Fruit fly (Drosophila melanogaster) whole organism, prepupa: ENCODE results near the gene Targ2.

Experiments used
- CG10631 ChIP-seq: fragments of 200-800 bp; sonication (Bioruptor generic); optimal IDR thresholded peaks from 2 replicates; lab custom pipeline; 2016; ENCODE audit warnings: missing biosample characterization, missing genetic modification characterization
- CG11762 ChIP-seq: fragments of 200-800 bp; sonication (Bioruptor generic); optimal IDR thresholded peaks from 3 replicates; lab custom pipeline; 2016; ENCODE audit warnings: missing biosample characterization, missing genetic modification characterization; ENCODE audit not compliant: insufficient read depth
- CG11902 ChIP-seq: fragments of 200-800 bp; sonication (Bioruptor generic); optimal IDR thresholded peaks from 3 replicates; lab custom pipeline; 2016; ENCODE audit warnings: missing biosample characterization, missing genetic modification characterization
- CG15336 ChIP-seq: fragments of 200-800 bp; sonication (Bioruptor generic); IDR thresholded peaks from 2 replicates; pipeline ENCODE4 v1.3.6; 2022; ENCODE audit warnings: missing biosample characterization, missing genetic modification characterization
- CG1621 ChIP-seq: fragments of 200-800 bp; sonication (Bioruptor generic); optimal IDR thresholded peaks from 3 replicates; lab custom pipeline; 2018; ENCODE audit warnings: missing biosample characterization, mild to moderate bottlenecking, missing genetic modification characterization
- CG16779 ChIP-seq: fragments of 200-800 bp; sonication (Bioruptor generic); optimal IDR thresholded peaks from 3 replicates; lab custom pipeline; 2017; ENCODE audit warnings: missing biosample characterization, mild to moderate bottlenecking, missing genetic modification characterization
- CG3032 ChIP-seq: fragments of 200-800 bp; optimal IDR thresholded peaks from 2 replicates; lab custom pipeline; 2019; ENCODE audit warnings: missing biosample characterization, mild to moderate bottlenecking, missing genetic modification characterization, moderate library complexity
- CG31627 ChIP-seq: fragments of 200-800 bp; sonication (Bioruptor generic); optimal IDR thresholded peaks from 3 replicates; lab custom pipeline; 2016; ENCODE audit warnings: missing biosample characterization, missing genetic modification characterization
- CG32006 ChIP-seq: fragments of 200-800 bp; sonication (Bioruptor generic); optimal IDR thresholded peaks from 3 replicates; lab custom pipeline; 2017; ENCODE audit warnings: missing biosample characterization, mild to moderate bottlenecking, missing genetic modification characterization
- CG34406 ChIP-seq: fragments of 200-800 bp; sonication (Bioruptor generic); optimal IDR thresholded peaks from 3 replicates; lab custom pipeline; 2016; ENCODE audit warnings: missing biosample characterization, missing genetic modification characterization
- CG3919 ChIP-seq: fragments of 200-800 bp; sonication (Bioruptor generic); optimal IDR thresholded peaks from 3 replicates; lab custom pipeline; 2016; ENCODE audit warnings: missing biosample characterization, missing genetic modification characterization
- CG4318 ChIP-seq: fragments of 200-800 bp; sonication (Bioruptor generic); optimal IDR thresholded peaks from 3 replicates; lab custom pipeline; 2017; ENCODE audit warnings: missing biosample characterization, mild to moderate bottlenecking, missing genetic modification characterization
- CG6163 ChIP-seq: fragments of 200-800 bp; sonication (Bioruptor generic); IDR thresholded peaks from 3 replicates; pipeline ENCODE4 v1.3.6; 2022; ENCODE audit warnings: missing biosample characterization, missing genetic modification characterization
- CG6276 ChIP-seq: fragments of 200-800 bp; sonication (Bioruptor generic); optimal IDR thresholded peaks from 2 replicates; lab custom pipeline; 2017; ENCODE audit warnings: missing biosample characterization, mild to moderate bottlenecking, missing genetic modification characterization
- CG6854 ChIP-seq: fragments of 200-800 bp; sonication (Bioruptor generic); optimal IDR thresholded peaks from 2 replicates; lab custom pipeline; 2017; ENCODE audit warnings: missing biosample characterization, mild to moderate bottlenecking, missing genetic modification characterization
- CG7368 ChIP-seq: fragments of 200-800 bp; sonication (Bioruptor generic); optimal IDR thresholded peaks from 3 replicates; lab custom pipeline; 2016; ENCODE audit warnings: missing biosample characterization, missing genetic modification characterization
- CG8119 ChIP-seq: fragments of 200-800 bp; sonication (Bioruptor generic); IDR thresholded peaks from 3 replicates; pipeline ENCODE4 v1.3.6; 2022; ENCODE audit warnings: missing biosample characterization, missing genetic modification characterization
- CG8319 ChIP-seq: fragments of 200-800 bp; sonication (Bioruptor generic); optimal IDR thresholded peaks from 3 replicates; lab custom pipeline; 2016; ENCODE audit warnings: missing biosample characterization, missing genetic modification characterization
- CG9139 ChIP-seq: fragments of 200-800 bp; sonication (Bioruptor generic); optimal IDR thresholded peaks from 3 replicates; lab custom pipeline; 2017; ENCODE audit warnings: missing biosample characterization, mild to moderate bottlenecking, missing genetic modification characterization
- Eip75B ChIP-seq: fragments of 200-800 bp; sonication (Bioruptor generic); optimal IDR thresholded peaks from 3 replicates; lab custom pipeline; 2016; ENCODE audit warnings: missing biosample characterization, missing genetic modification characterization
- Eip78C ChIP-seq: fragments of 200-800 bp; sonication (Bioruptor generic); peaks from one replicate; lab custom pipeline; 2016; ENCODE audit warnings: missing biosample characterization, missing genetic modification characterization
- Eip93F ChIP-seq: fragments of 200-800 bp; sonication (Bioruptor generic); optimal IDR thresholded peaks from 2 replicates; lab custom pipeline; 2016; ENCODE audit warnings: missing biosample characterization, mild to moderate bottlenecking, missing genetic modification characterization
- Ets21C ChIP-seq: fragments of 200-800 bp; sonication (Bioruptor generic); optimal IDR thresholded peaks from 3 replicates; lab custom pipeline; 2016; ENCODE audit warnings: missing biosample characterization, missing genetic modification characterization
- Ets96B ChIP-seq: fragments of 200-800 bp; optimal IDR thresholded peaks from 2 replicates; lab custom pipeline; 2019; ENCODE audit warnings: missing biosample characterization, mild to moderate bottlenecking, missing genetic modification characterization, moderate library complexity
- Gug ChIP-seq: fragments of 200-800 bp; sonication (Bioruptor generic); IDR thresholded peaks from 2 replicates; pipeline ENCODE4 v1.3.6; 2022; ENCODE audit warnings: missing biosample characterization, missing genetic modification characterization
- Hr38 ChIP-seq: sonication (Bioruptor generic); optimal IDR thresholded peaks from 2 replicates; lab custom pipeline; 2016; ENCODE audit warnings: missing biosample characterization, missing genetic modification characterization
- Hr4 ChIP-seq: fragments of 200-800 bp; sonication (Bioruptor generic); optimal IDR thresholded peaks from 3 replicates; lab custom pipeline; 2016; ENCODE audit warnings: missing biosample characterization, missing genetic modification characterization
- Lpt ChIP-seq: fragments of 200-800 bp; sonication (Bioruptor generic); optimal IDR thresholded peaks from 3 replicates; lab custom pipeline; 2016; ENCODE audit warnings: missing biosample characterization, missing genetic modification characterization
- OdsH ChIP-seq: fragments of 200-800 bp; sonication (Bioruptor generic); optimal IDR thresholded peaks from 3 replicates; lab custom pipeline; 2016; ENCODE audit warnings: missing biosample characterization, missing genetic modification characterization
- Smox ChIP-seq: fragments of 200-800 bp; sonication (Bioruptor generic); optimal IDR thresholded peaks from 3 replicates; lab custom pipeline; 2016; ENCODE audit warnings: missing biosample characterization, missing genetic modification characterization
- Sox102F ChIP-seq: fragments of 200-800 bp; sonication (Bioruptor generic); optimal IDR thresholded peaks from 2 replicates; lab custom pipeline; 2016; ENCODE audit warnings: missing biosample characterization, mild to moderate bottlenecking, missing genetic modification characterization
- Sox14 ChIP-seq: fragments of 200-800 bp; sonication (Bioruptor generic); optimal IDR thresholded peaks from 3 replicates; lab custom pipeline; 2016; ENCODE audit warnings: missing biosample characterization, missing genetic modification characterization
- Sox15 ChIP-seq: fragments of 200-800 bp; sonication (Bioruptor generic); optimal IDR thresholded peaks from 3 replicates; lab custom pipeline; 2016; ENCODE audit warnings: missing biosample characterization, missing genetic modification characterization
- achi ChIP-seq: fragments of 200-800 bp; sonication (Bioruptor generic); optimal IDR thresholded peaks from 3 replicates; lab custom pipeline; 2016; ENCODE audit warnings: missing biosample characterization, missing genetic modification characterization
- cyc ChIP-seq: fragments of 200-800 bp; sonication (Bioruptor generic); optimal IDR thresholded peaks from 3 replicates; lab custom pipeline; 2016; ENCODE audit warnings: missing biosample characterization, missing genetic modification characterization
- dac ChIP-seq: fragments of 200-800 bp; sonication (Bioruptor generic); optimal IDR thresholded peaks from 2 replicates; lab custom pipeline; 2017; ENCODE audit warnings: missing biosample characterization, mild to moderate bottlenecking, missing genetic modification characterization
- dsx ChIP-seq: fragments of 200-800 bp; optimal IDR thresholded peaks from 3 replicates; lab custom pipeline; 2019; ENCODE audit warnings: missing biosample characterization, mild to moderate bottlenecking, missing genetic modification characterization, moderate library complexity; ENCODE audit not compliant: poor library complexity, severe bottlenecking
- eg ChIP-seq: fragments of 200-800 bp; sonication (Bioruptor generic); IDR thresholded peaks from 3 replicates; pipeline ENCODE4 v1.3.6; 2022; ENCODE audit warnings: missing biosample characterization, missing genetic modification characterization
- esn ChIP-seq: fragments of 200-800 bp; sonication (Bioruptor generic); optimal IDR thresholded peaks from 2 replicates; lab custom pipeline; 2016; ENCODE audit warnings: missing biosample characterization, mild to moderate bottlenecking, missing genetic modification characterization, moderate library complexity
- fd59A ChIP-seq: fragments of 200-800 bp; sonication (Bioruptor generic); optimal IDR thresholded peaks from 2 replicates; lab custom pipeline; 2017; ENCODE audit warnings: missing biosample characterization, mild to moderate bottlenecking, missing genetic modification characterization, missing genetic modification reagents
- fd85E ChIP-seq: fragments of 200-800 bp; sonication (Bioruptor generic); optimal IDR thresholded peaks from 3 replicates; lab custom pipeline; 2016; ENCODE audit warnings: missing biosample characterization, missing genetic modification characterization
- fkh ChIP-seq: fragments of 200-800 bp; sonication (Bioruptor generic); optimal IDR thresholded peaks from 3 replicates; lab custom pipeline; 2017; ENCODE audit warnings: missing biosample characterization, mild to moderate bottlenecking, missing genetic modification characterization, moderate library complexity
- lz ChIP-seq: fragments of 200-800 bp; sonication (Bioruptor generic); optimal IDR thresholded peaks from 3 replicates; lab custom pipeline; 2016; ENCODE audit warnings: missing biosample characterization, missing genetic modification characterization
- net ChIP-seq: fragments of 200-800 bp; sonication (Bioruptor generic); optimal IDR thresholded peaks from 3 replicates; lab custom pipeline; 2016; ENCODE audit warnings: missing biosample characterization, missing genetic modification characterization
- salr ChIP-seq, 2 experiments: fragments of 200-800 bp; sonication (Bioruptor generic); optimal IDR thresholded peaks; 3 replicates each; lab custom pipeline; 2016 to 2018; ENCODE audit warnings: missing biosample characterization in 2 of 2, missing genetic modification characterization in 2 of 2, mild to moderate bottlenecking in 1 of 2
- spab ChIP-seq: fragments of 200-800 bp; sonication (Bioruptor generic); optimal IDR thresholded peaks from 2 replicates; lab custom pipeline; 2017; ENCODE audit warnings: missing biosample characterization, mild to moderate bottlenecking, missing genetic modification characterization, missing genetic modification reagents
- topi ChIP-seq: fragments of 200-800 bp; sonication (Bioruptor generic); optimal IDR thresholded peaks from 3 replicates; lab custom pipeline; 2016; ENCODE audit warnings: missing biosample characterization, missing genetic modification characterization

Gene Targ2

DNA sequence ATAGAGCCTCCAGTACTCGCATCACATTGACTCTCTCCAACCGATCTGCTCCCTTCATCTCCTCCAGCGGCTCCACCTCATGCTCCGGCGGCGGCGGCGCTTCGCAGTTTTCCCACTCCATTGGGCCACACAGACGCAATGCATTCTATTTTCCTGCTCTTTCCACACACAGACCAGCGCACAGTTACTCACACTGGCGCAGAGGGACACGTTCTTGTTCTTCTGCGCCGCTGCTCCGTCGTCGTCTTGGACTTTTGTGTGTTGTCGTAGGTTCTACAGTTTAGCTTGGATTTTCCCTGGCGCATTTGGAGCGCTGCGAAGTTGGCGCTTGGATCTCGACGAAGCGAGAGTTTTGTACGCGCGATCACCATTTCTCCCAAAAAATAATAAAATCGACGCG lies 23.3 kb upstream of the Targ2 start, which contains the start of gene Eip78C:
Gene Eip78C, plus strand, starts transcription at position 301 of the 400 bp plus-strand sequence.
- TF ChIP-seq Eip78C: peak; percentile 30
- no peak for TF ChIP-seq CG32006
- TF ChIP-seq Smox (GFP tag; lab: Kevin White, UChicago): no peak
- TF ChIP-seq CG6276 (GFP tag; lab: Kevin White, UChicago): peak; percentile 17
- 0 out of 3 replicates have a peak, but pooled peaks have one; percentile 12 for TF ChIP-seq CG6163
- TF ChIP-seq Gug: peak; percentile 34; the same call in 1 of the 2 replicates

DNA sequence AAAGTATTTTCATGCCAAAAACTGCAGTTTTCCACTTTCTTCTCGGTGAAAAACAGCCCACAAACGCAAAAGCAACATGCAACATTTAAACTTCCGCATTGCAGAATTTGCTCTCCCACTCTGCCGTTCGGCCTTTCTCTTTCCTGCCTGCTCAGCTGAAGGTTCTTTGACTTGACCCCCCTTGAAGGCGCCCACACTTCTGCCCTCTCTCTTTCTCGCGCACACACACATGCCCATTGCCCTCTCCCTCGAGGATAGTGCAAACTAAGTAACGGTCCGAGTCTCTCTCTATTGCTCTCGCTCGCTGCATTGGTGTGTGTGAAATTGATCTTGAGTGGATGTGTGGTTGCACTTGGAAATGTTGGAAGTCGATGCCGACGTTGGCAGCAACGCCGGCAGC lies 22.6 kb upstream of the Targ2 start:
- TF ChIP-seq fd59A (GFP tag; lab: Kevin White, UChicago) (no peak), Hr4 (GFP tag; lab: Kevin White, UChicago) (no peak), CG3919 (no peak), CG6163 (0 out of 3 replicates have a peak, but pooled peaks have one; percentile 27), CG6854 (GFP tag; lab: Kevin White, UChicago) (no peak), Eip78C (peak; percentile 62), CG7368 (GFP tag; lab: Kevin White, UChicago) (no peak), Lpt (peak; percentile 9)

DNA sequence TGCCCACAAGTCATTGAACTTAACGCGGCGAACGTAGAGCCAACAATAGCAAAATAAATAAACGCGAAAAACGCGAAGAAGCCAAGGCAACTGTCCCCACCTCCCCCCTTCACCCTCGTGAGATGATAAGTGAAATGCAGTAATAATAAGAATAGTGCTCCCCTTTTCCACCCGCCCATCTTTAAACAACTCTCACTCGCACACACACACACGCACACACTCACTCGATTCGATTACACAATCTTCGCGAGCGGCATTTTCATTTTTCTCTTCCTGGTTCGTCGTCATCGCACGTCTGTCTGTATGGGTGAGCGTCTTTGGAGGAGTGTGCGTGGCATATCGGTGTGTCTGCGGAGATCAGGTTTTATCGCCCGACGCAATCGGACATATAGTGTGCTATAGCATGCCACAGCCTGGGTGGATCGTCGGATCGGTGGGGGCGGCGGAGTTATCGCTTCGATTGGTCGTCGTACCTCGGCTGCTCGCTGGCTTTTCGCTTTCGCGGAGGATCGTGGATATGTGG lies 21.7 kb upstream of the Targ2 start:
- no peak for TF ChIP-seq Gug
- peak; percentile 22 for TF ChIP-seq CG1621 (tag; lab: Kevin White, UChicago)
- TF ChIP-seq CG6276 (GFP tag; lab: Kevin White, UChicago): no peak
- no peak for TF ChIP-seq CG10631 (GFP tag; lab: Kevin White, UChicago)
- TF ChIP-seq CG16779 (tag; lab: Kevin White, UChicago): no peak
- TF ChIP-seq eg (GFP tag; lab: Robert Waterston, UW): no peak
- no peak for TF ChIP-seq net
- TF ChIP-seq CG3032 (tag; lab: Kevin White, UChicago): no peak
- TF ChIP-seq Eip93F: no peak
- TF ChIP-seq CG8319: no peak
- TF ChIP-seq Ets96B (tag; lab: Kevin White, UChicago): no peak
- TF ChIP-seq CG11762: no peak
- no peak for TF ChIP-seq CG4318 (GFP tag; lab: Kevin White, UChicago)
- peak; percentile 44 for TF ChIP-seq cyc (GFP tag; lab: Kevin White, UChicago)
- peak; percentile 33 for TF ChIP-seq CG31627 (GFP tag; lab: Kevin White, UChicago)
- no peak for TF ChIP-seq CG8119
- peak; percentile 79 for TF ChIP-seq Lpt
- peak; percentile 21; the same call in 1 of the 2 replicates for TF ChIP-seq CG15336 (GFP tag; lab: Robert Waterston, UW)
- TF ChIP-seq Sox102F (GFP tag; lab: Kevin White, UChicago): peak; percentile 31
- TF ChIP-seq CG34406: peak; percentile 17
- no peak for TF ChIP-seq Sox15
- peak; percentile 27; the same call in 2 of the 3 replicates for TF ChIP-seq CG6163
- TF ChIP-seq Hr38 (GFP tag; lab: Kevin White, UChicago): no peak
- no peak for TF ChIP-seq CG32006
- peak; percentile 5 for TF ChIP-seq fd85E
- TF ChIP-seq CG9139 (GFP tag; lab: Kevin White, UChicago): no peak
- TF ChIP-seq OdsH (GFP tag; lab: Kevin White, UChicago): no peak
- TF ChIP-seq esn: peak; percentile 38
- TF ChIP-seq Sox14: peak; percentile 21
- TF ChIP-seq dsx (GFP tag; lab: Kevin White, UChicago): no peak
- no peak for TF ChIP-seq fkh (GFP tag; lab: Kevin White, UChicago)
- TF ChIP-seq salr (GFP tag; optimal IDR thresholded peaks at IDR 0.05; lab: Kevin White, UChicago): no peak
- no peak for TF ChIP-seq fd59A (GFP tag; lab: Kevin White, UChicago)
- TF ChIP-seq Ets21C (GFP tag; lab: Kevin White, UChicago): no peak
- peak; percentile 56 for TF ChIP-seq Eip75B (GFP tag; lab: Kevin White, UChicago)
- no peak for TF ChIP-seq CG7368 (GFP tag; lab: Kevin White, UChicago)
- TF ChIP-seq CG11902 (GFP tag; lab: Kevin White, UChicago): no peak
- peak; percentile 36 for TF ChIP-seq topi
- TF ChIP-seq spab (GFP tag; lab: Kevin White, UChicago): no peak
- peak; percentile 33 for TF ChIP-seq lz (GFP tag; lab: Kevin White, UChicago)
- TF ChIP-seq achi (GFP tag; lab: Kevin White, UChicago): no peak
- TF ChIP-seq CG3919: no peak
- TF ChIP-seq dac (GFP tag; lab: Kevin White, UChicago): no peak
